Fruit fly (Drosophila melanogaster): ENCODE data around the gene CG6511.

Gene CG6511

dm6 chr3L:8721145-8721544, at the start of gene CG6511, which contains the start of gene CG32022 (continued):
- TF ChIP-seq svp (GFP tag) = peak; percentile 99
- peak; percentile 94 for TF ChIP-seq fd85E (GFP tag; optimal IDR thresholded peaks at IDR 0.05)
- peak; percentile 96 for TF ChIP-seq CG11294 (GFP tag; IDR thresholded peaks at IDR 0.05)
- peak; percentile 98 for TF ChIP-seq Met (GFP tag; optimal IDR thresholded peaks at IDR 0.05)
- peak; percentile 95 for TF ChIP-seq CG7368 (GFP tag; optimal IDR thresholded peaks at IDR 0.05)
- TF ChIP-seq spab (GFP tag; optimal IDR thresholded peaks at IDR 0.05) = peak; percentile 95
- peak; percentile 93 for TF ChIP-seq vri (GFP tag; optimal IDR thresholded peaks at IDR 0.05)
- TF ChIP-seq fd59A (GFP tag; optimal IDR thresholded peaks at IDR 0.05) = peak; percentile 97

- TF ChIP-seq esn (GFP tag; optimal IDR thresholded peaks at IDR 0.05) = peak; percentile 72
- peak; percentile 63 for TF ChIP-seq cyc (GFP tag; optimal IDR thresholded peaks at IDR 0.05)
- peak; percentile 78 for TF ChIP-seq lz (GFP tag; optimal IDR thresholded peaks at IDR 0.05)
- no peak for TF ChIP-seq Lpt (GFP tag; optimal IDR thresholded peaks at IDR 0.05)
- TF ChIP-seq CG3032 (tag; optimal IDR thresholded peaks at IDR 0.05) = no peak
- TF ChIP-seq svp (GFP tag) = peak; percentile 86
- TF ChIP-seq CG4318 (GFP tag; optimal IDR thresholded peaks at IDR 0.05) = peak; percentile 4
- peak; percentile 36 for TF ChIP-seq Ets96B (tag; optimal IDR thresholded peaks at IDR 0.05)
- no peak for TF ChIP-seq spab (GFP tag; optimal IDR thresholded peaks at IDR 0.05)
- TF ChIP-seq Ets21C (GFP tag; optimal IDR thresholded peaks at IDR 0.05) = peak; percentile 61
- TF ChIP-seq Gug (GFP tag; IDR thresholded peaks at IDR 0.05) = no peak
- peak; percentile 80 for TF ChIP-seq topi (GFP tag; optimal IDR thresholded peaks at IDR 0.05)
- TF ChIP-seq Sox15 (GFP tag; optimal IDR thresholded peaks at IDR 0.05) = peak; percentile 5
- peak; percentile 59 for TF ChIP-seq net (GFP tag; optimal IDR thresholded peaks at IDR 0.05)
- TF ChIP-seq CG8319 (GFP tag; optimal IDR thresholded peaks at IDR 0.05) = no peak
- peak; percentile 69 for TF ChIP-seq CG32006 (GFP tag; optimal IDR thresholded peaks at IDR 0.05)
- peak; percentile 46 for TF ChIP-seq CG11762 (GFP tag; optimal IDR thresholded peaks at IDR 0.05; ENCODE audit: insufficient read depth)
- peak; percentile 68 for TF ChIP-seq vri (GFP tag; optimal IDR thresholded peaks at IDR 0.05)
- TF ChIP-seq Hr4 (GFP tag; optimal IDR thresholded peaks at IDR 0.05) = peak; percentile 73
- TF ChIP-seq CG8119 (GFP tag; IDR thresholded peaks at IDR 0.05) = peak; percentile 79
- no peak for TF ChIP-seq CG1621 (tag; optimal IDR thresholded peaks at IDR 0.05)
- TF ChIP-seq Blimp-1 (GFP tag; optimal IDR thresholded peaks at IDR 0.05) = peak; percentile 35
- TF ChIP-seq eg (GFP tag; IDR thresholded peaks at IDR 0.05) = peak; percentile 84
- TF ChIP-seq CG11294 (GFP tag; IDR thresholded peaks at IDR 0.05) = peak; percentile 23; the same call in 1 of the 2 replicates
- no peak for TF ChIP-seq fd85E (GFP tag; optimal IDR thresholded peaks at IDR 0.05)
- no peak for TF ChIP-seq CG16779 (tag; optimal IDR thresholded peaks at IDR 0.05)
- TF ChIP-seq CG7368 (GFP tag; optimal IDR thresholded peaks at IDR 0.05) = peak; percentile 23
- TF ChIP-seq Eip93F (GFP tag; optimal IDR thresholded peaks at IDR 0.05) = no peak
- TF ChIP-seq ss (GFP tag; optimal IDR thresholded peaks at IDR 0.05) = no peak
- peak; percentile 62 for TF ChIP-seq Sox102F (GFP tag; optimal IDR thresholded peaks at IDR 0.05)
- peak; percentile 2 for TF ChIP-seq dac (GFP tag; optimal IDR thresholded peaks at IDR 0.05)
- no peak for TF ChIP-seq fkh (GFP tag; optimal IDR thresholded peaks at IDR 0.05)
- TF ChIP-seq pdm3 (GFP tag; optimal IDR thresholded peaks at IDR 0.05) = peak; percentile 67
- peak; percentile 41 for TF ChIP-seq achi (GFP tag; optimal IDR thresholded peaks at IDR 0.05)
- peak; percentile 23 for TF ChIP-seq CG8632 (GFP tag; optimal IDR thresholded peaks at IDR 0.05)
- TF ChIP-seq CG10631 (GFP tag; optimal IDR thresholded peaks at IDR 0.05) = peak; percentile 47
- TF ChIP-seq Hr38 (GFP tag; optimal IDR thresholded peaks at IDR 0.05) = no peak
- TF ChIP-seq CG15336 (GFP tag; IDR thresholded peaks at IDR 0.05) = peak; percentile 82
- peak; percentile 54 for TF ChIP-seq Hr39 (GFP tag; optimal IDR thresholded peaks at IDR 0.05)
- no peak for TF ChIP-seq fd59A (GFP tag; optimal IDR thresholded peaks at IDR 0.05)
- peak; percentile 8 for TF ChIP-seq CG10669 (GFP tag; optimal IDR thresholded peaks at IDR 0.05)
- peak; percentile 55 for TF ChIP-seq CG31627 (GFP tag; optimal IDR thresholded peaks at IDR 0.05)
- TF ChIP-seq Eip75B (GFP tag; optimal IDR thresholded peaks at IDR 0.05) = peak; percentile 39
- peak; percentile 24 for TF ChIP-seq dsx (GFP tag; optimal IDR thresholded peaks at IDR 0.05; ENCODE audit: poor library complexity, severe bottlenecking)
- TF ChIP-seq Smox (GFP tag; optimal IDR thresholded peaks at IDR 0.05) = peak; percentile 69
- TF ChIP-seq CG6276 (GFP tag; optimal IDR thresholded peaks at IDR 0.05) = peak; percentile 63
Observed at dm6 chr3L:8672199-8673059, 48.7 kb upstream of the CG6511 start.
